Worm (Caenorhabditis elegans): ENCODE data around the gene F40F8.12.
A peak's percentile ranks its signal among the peaks of the same experiment; 100 is the strongest.
"Not testable (repeated sequence)": the region's sequence is repeated elsewhere in the genome, so short reads cannot be mapped to it uniquely, and the experiment has no call there.

Gene F40F8.12

DNA sequence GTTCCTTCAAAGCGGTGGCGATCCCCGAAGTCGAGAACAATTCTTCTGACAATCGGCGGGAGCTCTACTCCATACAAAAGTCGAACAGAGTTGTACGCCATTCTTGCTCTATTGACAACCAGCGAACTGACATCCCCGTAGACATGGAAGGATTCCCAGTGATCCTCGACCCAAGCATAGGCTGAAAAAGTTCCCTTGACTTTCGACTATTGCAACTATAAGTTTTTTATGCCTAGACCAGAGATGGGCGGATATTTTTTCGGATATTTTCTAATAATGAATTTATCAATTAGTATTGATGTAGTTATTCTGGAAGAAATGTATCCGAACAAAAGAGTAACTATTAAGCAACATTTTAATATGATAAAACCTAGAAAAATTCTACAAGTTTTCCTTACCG, 7.8 kb upstream of the F40F8.12 start, which contains the start of gene W10C6.2:
Gene W10C6.2 (minus strand): TSS at position 101 of the 400 bp plus-strand sequence.
- TF ChIP-seq atf-7, snpc-3.4, repo-1 (tag; optimal IDR thresholded peaks at IDR 0.05): not testable (repeated sequence)

ce11 chrII:11125059-11125594, 4.5 kb upstream of the F40F8.12 start:
- TF ChIP-seq mcd-1 (GFP tag; IDR thresholded peaks at IDR 0.05) = peak; percentile 32; the same call in 1 of the 2 replicates
- TF ChIP-seq rcor-1 (GFP tag; IDR thresholded peaks at IDR 0.05) = peak; percentile 38
- TF ChIP-seq ceh-100 (GFP tag; IDR thresholded peaks at IDR 0.05) = no peak
- no peak for TF ChIP-seq hlh-12 (tag; optimal IDR thresholded peaks at IDR 0.05)
- peak; percentile 79 for TF ChIP-seq B0336.3 (GFP tag; IDR thresholded peaks at IDR 0.05)
- TF ChIP-seq ceh-40 (GFP tag; IDR thresholded peaks at IDR 0.05) = no peak
- no peak for TF ChIP-seq Y79H2A.3 (GFP tag; conservative IDR thresholded peaks at IDR 0.05)
- TF ChIP-seq tbx-9 (tag; optimal IDR thresholded peaks at IDR 0.05; ENCODE audit: borderline replicate concordance) = no peak
- TF ChIP-seq akir-1 (GFP tag; optimal IDR thresholded peaks at IDR 0.05) = no peak
- no peak for TF ChIP-seq aptf-2 (GFP tag; conservative IDR thresholded peaks at IDR 0.05)
- TF ChIP-seq egrh-3 (GFP tag; IDR thresholded peaks at IDR 0.05) = no peak
- no peak for TF ChIP-seq unc-130 (GFP tag; optimal IDR thresholded peaks at IDR 0.05)
- TF ChIP-seq ekl-4 (GFP tag; IDR thresholded peaks at IDR 0.05) = peak; percentile 46; the same call in 1 of the 2 replicates
- no peak for TF ChIP-seq ztf-22 (GFP tag; optimal IDR thresholded peaks at IDR 0.05)
- TF ChIP-seq attf-3 (GFP tag; conservative IDR thresholded peaks at IDR 0.05) = no peak
- TF ChIP-seq T26A5.8 (tag; optimal IDR thresholded peaks at IDR 0.05) = no peak
- TF ChIP-seq nfya-1 (tag; optimal IDR thresholded peaks at IDR 0.05; ENCODE audit: borderline replicate concordance, insufficient read depth) = no peak
- TF ChIP-seq lag-1 (GFP tag; IDR thresholded peaks at IDR 0.05) = no peak
- TF ChIP-seq F33H1.4 (GFP tag; IDR thresholded peaks at IDR 0.05) = peak; percentile 36; the same call in 1 of the 2 replicates
- TF ChIP-seq sptf-2 (GFP tag; optimal IDR thresholded peaks at IDR 0.05) = no peak
- TF ChIP-seq zim-3 (tag; optimal IDR thresholded peaks at IDR 0.05) = no peak
- TF ChIP-seq attf-5 (GFP tag; optimal IDR thresholded peaks at IDR 0.05) = no peak
- TF ChIP-seq Y53G8AR.9 (GFP tag; conservative IDR thresholded peaks at IDR 0.05) = 0 out of 2 replicates have a peak, but pooled peaks have one; percentile 35
- TF ChIP-seq nhr-90 (tag; optimal IDR thresholded peaks at IDR 0.05) = no peak
- no peak for TF ChIP-seq bed-1 (GFP tag; IDR thresholded peaks at IDR 0.05)
- TF ChIP-seq F49E8.2 (tag; optimal IDR thresholded peaks at IDR 0.05; ENCODE audit: insufficient read depth) = no peak
- TF ChIP-seq ets-4 (GFP tag; optimal IDR thresholded peaks at IDR 0.05) = no peak
- TF ChIP-seq nhr-27 (tag; optimal IDR thresholded peaks at IDR 0.05) = no peak
- TF ChIP-seq B0261.1 (tag; optimal IDR thresholded peaks at IDR 0.05) = no peak
- TF ChIP-seq dpff-1 (tag; optimal IDR thresholded peaks at IDR 0.05) = no peak
- peak; percentile 46 for TF ChIP-seq snpc-1.3 (tag; optimal IDR thresholded peaks at IDR 0.05; ENCODE audit: insufficient read depth)
- TF ChIP-seq K12H6.12 (tag; optimal IDR thresholded peaks at IDR 0.05) = no peak
- no peak for TF ChIP-seq lsy-27 (tag; optimal IDR thresholded peaks at IDR 0.05; ENCODE audit: borderline replicate concordance, insufficient read depth)
- no peak for TF ChIP-seq ztf-6 (GFP tag; IDR thresholded peaks at IDR 0.05)
- no peak for TF ChIP-seq gei-17 (GFP tag; optimal IDR thresholded peaks at IDR 0.05)
- TF ChIP-seq hmg-20 (GFP tag; IDR thresholded peaks at IDR 0.05) = no peak
- no peak for TF ChIP-seq F23B12.7 (tag; optimal IDR thresholded peaks at IDR 0.05; ENCODE audit: insufficient read depth)
- 0 out of 2 replicates have a peak, but pooled peaks have one; percentile 73 for TF ChIP-seq madf-3 (GFP tag; IDR thresholded peaks at IDR 0.05)
- no peak for TF ChIP-seq unc-62 (GFP tag; optimal IDR thresholded peaks at IDR 0.05)
- TF ChIP-seq Y95B8A.8 (GFP tag; IDR thresholded peaks at IDR 0.05) = 0 out of 2 replicates have a peak, but pooled peaks have one; percentile 24
- peak; percentile 57 for TF ChIP-seq madf-6 (GFP tag; IDR thresholded peaks at IDR 0.05)
- no peak for TF ChIP-seq F52B5.7 (tag; optimal IDR thresholded peaks at IDR 0.05)
- no peak for TF ChIP-seq lin-40 (tag; optimal IDR thresholded peaks at IDR 0.05)
